Worm (Caenorhabditis elegans): ENCODE measurements around the gene nlp-59.

DNA sequence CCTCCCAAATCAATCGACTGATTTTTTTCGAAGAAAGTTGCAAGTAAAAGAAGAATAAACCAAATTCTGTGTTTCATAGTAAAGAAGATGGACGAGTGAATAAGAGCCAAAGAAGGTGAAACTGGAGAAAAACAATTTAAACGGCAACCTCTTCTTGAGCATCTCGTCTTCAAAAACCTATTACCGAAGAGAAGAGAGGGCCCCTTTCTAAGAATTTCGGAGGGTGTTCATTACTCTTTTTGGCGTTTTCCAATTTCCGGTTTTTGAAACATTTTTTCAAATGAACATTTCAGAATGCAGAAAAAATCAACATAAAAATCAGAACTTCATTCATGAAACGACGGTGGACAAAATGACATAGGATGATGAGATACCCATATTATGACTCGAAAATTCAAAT, 40.3 kb downstream of the nlp-59 start, which contains the start of gene nmr-2:
- TF ChIP-seq pag-3 (tag; optimal IDR thresholded peaks at IDR 0.05; ENCODE audit: borderline replicate concordance, insufficient read depth), result no peak
- no peak for TF ChIP-seq blmp-1 (tag; optimal IDR thresholded peaks at IDR 0.05)
- no peak for TF ChIP-seq skn-1 (tag; optimal IDR thresholded peaks at IDR 0.05)
- TF ChIP-seq F16B12.6 (tag; optimal IDR thresholded peaks at IDR 0.05), result no peak
- TF ChIP-seq unc-130 (tag; optimal IDR thresholded peaks at IDR 0.05), result no peak
- TF ChIP-seq nhr-76 (tag; optimal IDR thresholded peaks at IDR 0.05), result no peak
- TF ChIP-seq nhr-28 (tag; optimal IDR thresholded peaks at IDR 0.05), result no peak
- no peak for TF ChIP-seq hlh-4 (tag; optimal IDR thresholded peaks at IDR 0.05)
- no peak for TF ChIP-seq vab-15 (tag; optimal IDR thresholded peaks at IDR 0.05)
- TF ChIP-seq egl-27 (tag; optimal IDR thresholded peaks at IDR 0.05), result no peak
- TF ChIP-seq lsy-2 (tag; optimal IDR thresholded peaks at IDR 0.05), result no peak
- no peak for TF ChIP-seq ceh-88 (GFP tag; IDR thresholded peaks at IDR 0.05)
- no peak for TF ChIP-seq C16A3.4 (tag; optimal IDR thresholded peaks at IDR 0.05)
- TF ChIP-seq nhr-71 (tag; optimal IDR thresholded peaks at IDR 0.05), result no peak

All from whole organism, L1 larva.